Worm (Caenorhabditis elegans) whole organism, late embryonic: ENCODE measurements around the gene R05H5.4.
A peak's percentile ranks its signal among the peaks of the same experiment; 100 is the strongest.

Experiments
- C38D4.7 ChIP-seq: fragments of 200-800 bp; sonication (Bioruptor generic); optimal IDR thresholded peaks from 2 replicates; lab custom pipeline; 2018; ENCODE audit warnings: mild to moderate bottlenecking, missing genetic modification characterization, moderate library complexity, missing compliant biosample characterization
- K09A11.1 ChIP-seq: sonication (generic microtip); optimal IDR thresholded peaks from 2 replicates; lab custom pipeline; 2017; ENCODE audit warnings: antibody characterized with exemption, mild to moderate bottlenecking, missing genetic modification characterization, missing compliant biosample characterization; ENCODE audit not compliant: insufficient read depth
- ceh-14 ChIP-seq: sonication (generic microtip); optimal IDR thresholded peaks from 2 replicates; lab custom pipeline; 2016; ENCODE audit warnings: missing genotype, missing genetic modification characterization, missing compliant biosample characterization
- ceh-18 ChIP-seq: sonication (generic microtip); optimal IDR thresholded peaks from 2 replicates; lab custom pipeline; 2016; ENCODE audit warnings: missing genetic modification characterization, missing compliant biosample characterization
- ceh-2 ChIP-seq: sonication (generic microtip); optimal IDR thresholded peaks from 2 replicates; lab custom pipeline; 2016; ENCODE audit warnings: missing genotype, missing genetic modification characterization, missing compliant biosample characterization
- ceh-22 ChIP-seq: sonication (generic microtip); optimal IDR thresholded peaks from 2 replicates; lab custom pipeline; 2017; ENCODE audit warnings: missing biosample characterization, missing genetic modification characterization
- ceh-34 ChIP-seq: sonication (generic microtip); optimal IDR thresholded peaks from 2 replicates; lab custom pipeline; 2016; ENCODE audit warnings: mild to moderate bottlenecking, missing genetic modification characterization, missing compliant biosample characterization
- ceh-45 ChIP-seq: fragments of 200-800 bp; sonication (Bioruptor generic); IDR thresholded peaks from 2 replicates; pipeline ENCODE4 v1.3.6; 2022; ENCODE audit warnings: missing genetic modification reagents, missing genetic modification characterization, missing compliant biosample characterization
- ceh-48 ChIP-seq: sonication (generic microtip); optimal IDR thresholded peaks from 2 replicates; lab custom pipeline; 2016; ENCODE audit warnings: missing genetic modification characterization, inconsistent platforms, missing compliant biosample characterization
- elt-2 ChIP-seq: sonication (generic microtip); optimal IDR thresholded peaks from 2 replicates; lab custom pipeline; 2016; ENCODE audit warnings: missing genetic modification reagents, missing genetic modification characterization, missing compliant biosample characterization
- elt-4 ChIP-seq: sonication (generic microtip); optimal IDR thresholded peaks from 2 replicates; lab custom pipeline; 2016; ENCODE audit warnings: missing genetic modification characterization, missing compliant biosample characterization
- ets-4 ChIP-seq: sonication (generic microtip); optimal IDR thresholded peaks from 2 replicates; lab custom pipeline; 2016; ENCODE audit warnings: missing genetic modification characterization, missing compliant biosample characterization
- eyg-1 ChIP-seq: sonication (generic microtip); optimal IDR thresholded peaks from 2 replicates; lab custom pipeline; 2016; ENCODE audit warnings: missing genotype, missing genetic modification characterization, missing compliant biosample characterization
- fax-1 ChIP-seq: sonication (generic microtip); optimal IDR thresholded peaks from 2 replicates; lab custom pipeline; 2016; ENCODE audit warnings: missing genotype, missing genetic modification characterization, missing compliant biosample characterization
- fkh-10 ChIP-seq: fragments of 150-350 bp; optimal IDR thresholded peaks from 2 replicates; lab custom pipeline; 2014; ENCODE audit warnings: missing biosample characterization, missing genetic modification reagents, missing genetic modification characterization
- gmeb-2 ChIP-seq: sonication (generic microtip); optimal IDR thresholded peaks from 2 replicates; lab custom pipeline; 2016; ENCODE audit warnings: missing genetic modification characterization, inconsistent platforms, missing compliant biosample characterization
- hlh-15 ChIP-seq: sonication (generic microtip); optimal IDR thresholded peaks from 2 replicates; lab custom pipeline; 2016; ENCODE audit warnings: missing genetic modification characterization, missing compliant biosample characterization
- lin-11 ChIP-seq: fragments of 200-800 bp; sonication (Bioruptor generic); optimal IDR thresholded peaks from 2 replicates; lab custom pipeline; 2018; ENCODE audit warnings: mild to moderate bottlenecking, missing genetic modification characterization, missing compliant biosample characterization
- mec-3 ChIP-seq: sonication (generic microtip); optimal IDR thresholded peaks from 2 replicates; lab custom pipeline; 2016; ENCODE audit warnings: borderline replicate concordance, missing genetic modification characterization, missing compliant biosample characterization
- nfya-1 ChIP-seq: sonication (generic microtip); optimal IDR thresholded peaks from 2 replicates; lab custom pipeline; 2017; ENCODE audit warnings: missing genetic modification characterization, mild to moderate bottlenecking, missing compliant biosample characterization, antibody characterized with exemption, moderate library complexity
- nhr-232 ChIP-seq: sonication (generic microtip); optimal IDR thresholded peaks from 2 replicates; lab custom pipeline; 2016; ENCODE audit warnings: missing genetic modification characterization, missing compliant biosample characterization
- npax-4 ChIP-seq: sonication (generic microtip); optimal IDR thresholded peaks from 2 replicates; lab custom pipeline; 2016; ENCODE audit warnings: missing genetic modification characterization, missing compliant biosample characterization
- pha-4 ChIP-seq: fragments of 150-350 bp; optimal IDR thresholded peaks from 2 replicates; lab custom pipeline; 2018; ENCODE audit warnings: missing biosample characterization, missing genetic modification reagents, missing genetic modification characterization
- rnt-1 ChIP-seq: sonication (generic microtip); optimal IDR thresholded peaks from 2 replicates; lab custom pipeline; 2016; ENCODE audit warnings: missing genetic modification characterization, missing compliant biosample characterization
- sox-4 ChIP-seq: sonication (generic microtip); optimal IDR thresholded peaks from 2 replicates; lab custom pipeline; 2017; ENCODE audit warnings: mild to moderate bottlenecking, missing genetic modification characterization, inconsistent platforms, missing compliant biosample characterization
- syd-9 ChIP-seq: sonication (generic microtip); optimal IDR thresholded peaks from 2 replicates; lab custom pipeline; 2016; ENCODE audit warnings: mild to moderate bottlenecking, missing genetic modification characterization, moderate library complexity, missing compliant biosample characterization
- tbx-2 ChIP-seq: sonication (generic microtip); optimal IDR thresholded peaks from 2 replicates; lab custom pipeline; 2016; ENCODE audit warnings: missing genetic modification characterization, missing compliant biosample characterization
- ttx-3 ChIP-seq: sonication (generic microtip); optimal IDR thresholded peaks from 2 replicates; lab custom pipeline; 2016; ENCODE audit warnings: missing genetic modification reagents, missing genetic modification characterization, missing compliant biosample characterization
- unc-3 ChIP-seq, 2 experiments: fragments of 200-800 bp in 1 of 2; sonication (Bioruptor generic) in 1 of 2; sonication (generic microtip) in 1 of 2; conservative IDR thresholded peaks in 1 of 2; optimal IDR thresholded peaks in 1 of 2; 2 replicates each; pipeline versions ENCODE4 v1.3.6 to Lab custom; 2016 to 2022; ENCODE audit warnings: missing compliant biosample characterization in 2 of 2, missing genetic modification characterization in 2 of 2, missing genetic modification reagents in 1 of 2
- unc-42 ChIP-seq: sonication (generic microtip); optimal IDR thresholded peaks from 2 replicates; lab custom pipeline; 2016; ENCODE audit warnings: missing genotype, missing genetic modification characterization, missing compliant biosample characterization

Gene R05H5.4

ce11 chrII:10200759-10201158, 953 bp upstream of the R05H5.4 start, which contains the start of gene arv-1 (continued):
- TF ChIP-seq tbx-2 (peak; percentile 81), ceh-14 (peak; percentile 40), ets-4 (peak; percentile 70), ceh-45 (no peak), ceh-2 (tag; lab: Kevin White, UChicago) (peak; percentile 64)

ce11 chrII:10198486-10198885, 1.3 kb downstream of the R05H5.4 start:
- no peak for TF ChIP-seq fkh-10 (GFP tag; lab: Kevin White, UChicago)
- TF ChIP-seq nfya-1 (tag; lab: Kevin White, UChicago): no peak
- no peak for TF ChIP-seq eyg-1 (tag; lab: Kevin White, UChicago)
- no peak for TF ChIP-seq ceh-22 (tag; lab: Kevin White, UChicago)
- TF ChIP-seq hlh-15: no peak
- TF ChIP-seq nhr-232 (tag; lab: Kevin White, UChicago): no peak

- TF ChIP-seq unc-42 (peak; percentile 55), fax-1 (tag; lab: Kevin White, UChicago) (no peak), elt-4 (tag; lab: Kevin White, UChicago) (no peak)
Measured at ce11 chrII:10197091-10197675, 2.6 kb downstream of the R05H5.4 start, which contains the start of gene R05H5.3. Gene R05H5.3 (plus strand): TSS chrII:10197625.

DNA sequence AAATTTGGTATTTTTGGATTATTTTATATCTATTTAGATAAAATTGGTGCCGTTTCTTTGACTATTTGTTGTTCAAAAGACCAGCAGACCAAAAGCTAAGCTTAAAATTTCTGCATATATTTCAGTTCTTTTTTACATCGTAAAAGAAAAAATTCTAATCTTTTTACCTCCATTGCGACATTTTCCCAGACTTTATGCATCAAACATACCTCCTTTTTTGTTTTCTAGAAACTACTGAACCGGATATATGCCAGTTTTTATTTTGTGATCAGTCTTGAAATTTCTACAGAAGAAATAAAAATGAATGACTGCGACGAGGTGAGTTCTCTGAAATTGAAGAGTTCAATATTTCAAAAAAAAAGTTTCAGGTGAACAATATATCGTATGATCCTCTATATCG, 5.2 kb downstream of the R05H5.4 start, which contains the start of gene srb-6:
Gene srb-6, plus strand, starts transcription at position 301 of the 400 bp plus-strand sequence.
- TF ChIP-seq ceh-2 (tag; lab: Kevin White, UChicago): no peak
- TF ChIP-seq gmeb-2 (tag; lab: Kevin White, UChicago): no peak
- no peak for TF ChIP-seq rnt-1 (tag; lab: Kevin White, UChicago)
- TF ChIP-seq pha-4: no peak
- TF ChIP-seq sox-4 (tag; lab: Kevin White, UChicago): no peak
- TF ChIP-seq ceh-45: no peak
- TF ChIP-seq ceh-48 (tag; lab: Kevin White, UChicago): no peak
- TF ChIP-seq C38D4.7 (GFP tag; lab: Kevin White, UChicago): no peak
- no peak for TF ChIP-seq ttx-3
- no peak for TF ChIP-seq K09A11.1 (tag; lab: Kevin White, UChicago)

DNA sequence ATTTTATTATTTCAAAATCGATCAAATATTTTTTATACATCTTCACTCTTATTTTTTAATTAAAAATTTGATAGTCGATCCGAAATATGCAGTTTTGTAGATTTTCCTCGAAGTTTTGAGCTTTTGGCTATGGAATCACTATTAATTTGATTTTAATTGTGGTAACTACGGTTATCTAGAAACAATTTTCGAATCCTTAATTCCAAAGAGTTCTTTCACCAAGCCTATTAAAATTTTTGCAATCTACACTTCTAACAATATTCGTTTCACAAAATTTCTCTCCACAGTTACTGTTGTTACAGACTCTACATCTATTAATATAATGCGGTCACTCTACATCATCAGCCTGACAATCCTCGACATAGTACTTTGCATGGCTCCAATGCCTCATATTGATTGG, 7.6 kb downstream of the R05H5.4 start, which contains the start of gene R05H5.7:
Gene R05H5.7, plus strand, starts transcription at position 301 of the 400 bp plus-strand sequence.
- no peak for TF ChIP-seq lin-11 (tag; lab: Kevin White, UChicago)

DNA sequence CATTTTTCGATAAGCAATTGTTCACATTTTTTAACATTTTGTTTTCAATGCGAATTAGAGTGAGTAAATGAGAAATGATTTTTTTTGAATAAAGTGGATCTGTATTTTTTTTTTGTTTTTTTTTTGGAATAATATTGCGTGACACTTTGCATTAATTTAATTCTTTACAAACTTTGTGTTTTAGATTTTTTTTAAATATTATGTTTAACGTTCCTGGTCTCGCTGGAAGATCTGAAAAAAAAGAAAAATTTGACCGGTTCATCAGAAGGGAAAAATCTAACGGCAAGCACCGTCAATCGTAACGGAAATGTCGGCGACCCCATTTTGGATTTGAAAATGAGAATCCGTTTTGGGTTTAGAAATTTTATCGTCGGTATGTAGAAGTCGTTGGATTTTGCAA, 10.4 kb downstream of the R05H5.4 start, which contains the start of gene cdc-25.4:
Gene cdc-25.4, minus strand, starts transcription at position 101 of the 400 bp plus-strand sequence.
- no peak for TF ChIP-seq ceh-18 (tag; lab: Kevin White, UChicago)
- no peak for TF ChIP-seq ceh-34 (tag; lab: Kevin White, UChicago)
- TF ChIP-seq tbx-2: no peak
- no peak for TF ChIP-seq elt-2
- TF ChIP-seq rnt-1 (tag; lab: Kevin White, UChicago): no peak
- no peak for TF ChIP-seq unc-42
- no peak for TF ChIP-seq syd-9 (tag; lab: Kevin White, UChicago)
- no peak for TF ChIP-seq fax-1 (tag; lab: Kevin White, UChicago)
- TF ChIP-seq npax-4 (tag; lab: Kevin White, UChicago): no peak
- TF ChIP-seq ceh-22 (tag; lab: Kevin White, UChicago): no peak
- TF ChIP-seq mec-3: no peak
- TF ChIP-seq ets-4: no peak
- no peak for TF ChIP-seq unc-3 (GFP tag; conservative IDR thresholded peaks at IDR 0.05; lab: Robert Waterston, UW)
- no peak for TF ChIP-seq unc-3 (tag; optimal IDR thresholded peaks at IDR 0.05; lab: Kevin White, UChicago)
